Worm (Caenorhabditis elegans) whole organism, L4 larva: Measurements from ENCODE around the gene cest-9.2.
A peak's percentile ranks its signal among the peaks of the same experiment; 100 is the strongest.

Source experiments
- F26F4.8 ChIP-seq: fragments of 200-800 bp; sonication (Bioruptor generic); conservative IDR thresholded peaks from 2 replicates; pipeline ENCODE4 v1.3.6; 2022; ENCODE audit warnings: missing genetic modification characterization, missing compliant biosample characterization
- F44E2.7 ChIP-seq: fragments of 200-800 bp; sonication (Bioruptor generic); IDR thresholded peaks from 2 replicates; pipeline ENCODE4 v2.1.2; 2022; ENCODE audit warnings: missing genetic modification characterization, missing compliant biosample characterization
- T26A8.4 ChIP-seq: fragments of 200-800 bp; sonication (Bioruptor generic); IDR thresholded peaks from 2 replicates; pipeline ENCODE4 v1.3.6; 2022; ENCODE audit warnings: missing genetic modification characterization, missing compliant biosample characterization
- Y105C5A.15 ChIP-seq: fragments of 200-800 bp; sonication (Bioruptor generic); IDR thresholded peaks from 2 replicates; pipeline ENCODE4 v1.3.6; 2022; ENCODE audit warnings: missing genetic modification characterization, missing compliant biosample characterization
- Y48G9A.11 ChIP-seq: fragments of 200-800 bp; sonication (Bioruptor generic); IDR thresholded peaks from 2 replicates; pipeline ENCODE4 v1.3.6; 2022; ENCODE audit warnings: missing genetic modification reagents, missing genetic modification characterization, missing compliant biosample characterization
- Y5F2A.4 ChIP-seq: fragments of 200-800 bp; sonication (Bioruptor generic); optimal IDR thresholded peaks from 2 replicates; lab custom pipeline; 2018; ENCODE audit warnings: mild to moderate bottlenecking, missing genetic modification characterization, missing compliant biosample characterization
- Y75B8A.6 ChIP-seq: fragments of 200-800 bp; sonication (Bioruptor generic); IDR thresholded peaks from 2 replicates; pipeline ENCODE4 v1.3.6; 2022; ENCODE audit warnings: missing genetic modification reagents, missing genetic modification characterization, missing compliant biosample characterization
- ZK337.2 ChIP-seq: fragments of 200-800 bp; sonication (Bioruptor generic); IDR thresholded peaks from 2 replicates; pipeline ENCODE4 v1.3.6; 2022; ENCODE audit warnings: missing genetic modification reagents, missing genetic modification characterization, missing compliant biosample characterization
- aly-2 ChIP-seq: sonication (generic microtip); optimal IDR thresholded peaks from 2 replicates; lab custom pipeline; 2018; ENCODE audit warnings: missing biosample characterization, missing genetic modification characterization
- ceh-44 ChIP-seq: fragments of 200-800 bp; sonication (Bioruptor generic); IDR thresholded peaks from 2 replicates; pipeline ENCODE4 v1.3.6; 2022; ENCODE audit warnings: missing genetic modification reagents, missing genetic modification characterization, missing compliant biosample characterization
- ceh-62 ChIP-seq: sonication (generic microtip); optimal IDR thresholded peaks from 2 replicates; lab custom pipeline; 2017; ENCODE audit warnings: missing biosample characterization, missing genetic modification characterization
- ceh-82 ChIP-seq: sonication (generic microtip); optimal IDR thresholded peaks from 2 replicates; lab custom pipeline; 2017; ENCODE audit warnings: missing biosample characterization, missing genetic modification characterization
- ces-1 ChIP-seq: fragments of 150-350 bp; sonication (generic microtip); optimal IDR thresholded peaks from 4 replicates; lab custom pipeline; 2014; ENCODE audit warnings: missing biosample characterization, missing genetic modification reagents, missing genetic modification characterization
- ctbp-1 ChIP-seq: fragments of 200-800 bp; sonication (Bioruptor generic); IDR thresholded peaks from 2 replicates; pipeline ENCODE4 v1.3.6; 2022; ENCODE audit warnings: missing genetic modification reagents, missing genetic modification characterization, missing compliant biosample characterization
- daf-8 ChIP-seq: fragments of 200-800 bp; sonication (Bioruptor generic); IDR thresholded peaks from 2 replicates; pipeline ENCODE4 v1.3.6; 2022; ENCODE audit warnings: missing genetic modification characterization, missing compliant biosample characterization
- dmd-6 ChIP-seq: fragments of 200-800 bp; sonication (Bioruptor generic); IDR thresholded peaks from 2 replicates; pipeline ENCODE4 v1.3.6; 2022; ENCODE audit warnings: missing genetic modification reagents, missing genetic modification characterization, missing compliant biosample characterization
- dmd-8 ChIP-seq: fragments of 200-800 bp; sonication (Bioruptor generic); IDR thresholded peaks from 2 replicates; pipeline ENCODE4 v1.3.6; 2022; ENCODE audit warnings: missing genetic modification characterization, missing compliant biosample characterization
- dmd-9 ChIP-seq: fragments of 200-800 bp; sonication (Bioruptor generic); IDR thresholded peaks from 2 replicates; pipeline ENCODE4 v1.3.6; 2022; ENCODE audit warnings: missing genetic modification reagents, missing genetic modification characterization, missing compliant biosample characterization
- duxl-1 ChIP-seq: sonication (generic microtip); optimal IDR thresholded peaks from 2 replicates; lab custom pipeline; 2016; ENCODE audit warnings: mild to moderate bottlenecking, missing genetic modification characterization, moderate library complexity, missing compliant biosample characterization; ENCODE audit not compliant: poor library complexity
- egl-27 ChIP-seq: sonication (generic microtip); optimal IDR thresholded peaks from 3 replicates; lab custom pipeline; 2017; ENCODE audit warnings: missing biosample characterization, missing genetic modification reagents, missing genetic modification characterization
- fkh-10 ChIP-seq: fragments of 150-350 bp; optimal IDR thresholded peaks from 2 replicates; lab custom pipeline; 2014; ENCODE audit warnings: missing biosample characterization, missing genetic modification reagents, missing genetic modification characterization
- mes-2 ChIP-seq: sonication (generic microtip); optimal IDR thresholded peaks from 2 replicates; lab custom pipeline; 2016; ENCODE audit warnings: missing genotype, mild to moderate bottlenecking, missing genetic modification characterization, missing compliant biosample characterization; ENCODE audit not compliant: poor library complexity, severe bottlenecking
- nhr-102 ChIP-seq: sonication (generic microtip); optimal IDR thresholded peaks from 2 replicates; lab custom pipeline; 2016; ENCODE audit warnings: mild to moderate bottlenecking, missing genetic modification characterization, moderate library complexity, missing compliant biosample characterization
- nhr-237 ChIP-seq: sonication (generic microtip); optimal IDR thresholded peaks from 2 replicates; lab custom pipeline; 2017; ENCODE audit warnings: missing biosample characterization, missing genetic modification characterization
- nhr-25 ChIP-seq: sonication (generic microtip); optimal IDR thresholded peaks from 2 replicates; lab custom pipeline; 2017; ENCODE audit warnings: missing genetic modification characterization, mild to moderate bottlenecking, missing compliant biosample characterization, antibody characterized with exemption, moderate library complexity, borderline replicate concordance; ENCODE audit not compliant: insufficient read depth
- nhr-76 ChIP-seq: fragments of 150-350 bp; optimal IDR thresholded peaks from 2 replicates; lab custom pipeline; 2014; ENCODE audit warnings: missing biosample characterization, missing genetic modification characterization
- nhr-77 ChIP-seq: fragments of 150-350 bp; optimal IDR thresholded peaks from 2 replicates; lab custom pipeline; 2014; ENCODE audit warnings: missing biosample characterization, missing genetic modification characterization
- saeg-2 ChIP-seq: fragments of 200-800 bp; sonication (Bioruptor generic); IDR thresholded peaks from 2 replicates; pipeline ENCODE4 v1.3.6; 2022; ENCODE audit warnings: missing genetic modification reagents, missing genetic modification characterization, missing compliant biosample characterization
- set-16 ChIP-seq: fragments of 200-800 bp; sonication (Bioruptor generic); IDR thresholded peaks from 2 replicates; pipeline ENCODE4 v1.3.6; 2022; ENCODE audit warnings: missing genetic modification reagents, missing genetic modification characterization, missing compliant biosample characterization
- tra-1 ChIP-seq: fragments of 200-800 bp; sonication (Bioruptor generic); IDR thresholded peaks from 2 replicates; pipeline ENCODE4 v1.3.6; 2022; ENCODE audit warnings: missing genetic modification reagents, missing genetic modification characterization, missing compliant biosample characterization
- unc-39 ChIP-seq: sonication (generic microtip); optimal IDR thresholded peaks from 2 replicates; lab custom pipeline; 2017; ENCODE audit warnings: missing biosample characterization, missing genetic modification characterization
- zip-2 ChIP-seq: fragments of 150-350 bp; optimal IDR thresholded peaks from 2 replicates; lab custom pipeline; 2014; ENCODE audit warnings: missing biosample characterization, missing genetic modification characterization

cest-9.2 gene

ce11 chrX:12256594-12257048, 34.7 kb downstream of the cest-9.2 start, which contains the start of gene E01G6.2 (continued):
- no peak for TF ChIP-seq unc-39
- TF ChIP-seq nhr-77 = no peak

ce11 chrX:12260381-12260931, 38.5 kb downstream of the cest-9.2 start, which contains the start of gene E01G6.1:
Gene E01G6.1 (plus strand): TSS chrX:12260881.
- no peak for TF ChIP-seq saeg-2 (GFP tag; lab: Robert Waterston, UW)
- TF ChIP-seq set-16 (GFP tag; lab: Robert Waterston, UW) = peak; percentile 93
- TF ChIP-seq dmd-8 = 0 out of 2 replicates have a peak, but pooled peaks have one; percentile 37

- TF ChIP-seq tra-1 (GFP tag; lab: Robert Waterston, UW) (no peak), dmd-9 (no peak), unc-39 (no peak), nhr-25 (no peak), T26A8.4 (GFP tag; lab: Robert Waterston, UW) (no peak), ZK337.2 (GFP tag; lab: Robert Waterston, UW) (no peak)
These were observed 48.9 kb downstream of the cest-9.2 start, which contains the start of gene otpl-8 for ce11 chrX:12270841-12271240. Gene otpl-8 (minus strand): TSS chrX:12270941.

- TF ChIP-seq aly-2 (tag; lab: Kevin White, UChicago) (no peak), ceh-44 (no peak), zip-2 (tag; lab: Kevin White, UChicago) (no peak), ceh-82 (tag; lab: Kevin White, UChicago) (no peak), F44E2.7 (no peak), duxl-1 (tag; lab: Kevin White, UChicago) (no peak), unc-39 (no peak), dmd-9 (no peak), T26A8.4 (GFP tag; lab: Robert Waterston, UW) (no peak), F26F4.8 (GFP tag; lab: Robert Waterston, UW) (no peak), egl-27 (no peak), ceh-62 (tag; lab: Kevin White, UChicago) (no peak), nhr-76 (tag; lab: Kevin White, UChicago) (no peak), ctbp-1 (GFP tag; lab: Robert Waterston, UW) (no peak), Y48G9A.11 (no peak), saeg-2 (GFP tag; lab: Robert Waterston, UW) (no peak), fkh-10 (GFP tag; lab: Kevin White, UChicago) (no peak), nhr-102 (tag; lab: Kevin White, UChicago) (no peak), mes-2 (tag; lab: Kevin White, UChicago) (no peak), ces-1 (GFP tag; lab: Kevin White, UChicago) (no peak)
These were observed 52.0 kb downstream of the cest-9.2 start, which contains the start of gene H19J13.2 for ce11 chrX:12273870-12274269. Gene H19J13.2 (minus strand): TSS chrX:12273970.

ce11 chrX:12275577-12275976, 53.7 kb downstream of the cest-9.2 start, which contains the start of gene C04B4.6:
Gene C04B4.6 (minus strand): TSS chrX:12275677.
- no peak for TF ChIP-seq Y5F2A.4
- no peak for TF ChIP-seq Y75B8A.6 (GFP tag; lab: Robert Waterston, UW)
- no peak for TF ChIP-seq Y105C5A.15 (GFP tag; lab: Robert Waterston, UW)
- TF ChIP-seq dmd-6 (GFP tag; lab: Robert Waterston, UW) = no peak
- TF ChIP-seq nhr-237 (tag; lab: Kevin White, UChicago) = no peak
- no peak for TF ChIP-seq daf-8 (GFP tag; lab: Robert Waterston, UW)
- TF ChIP-seq nhr-102 (tag; lab: Kevin White, UChicago) = no peak
